Worm (Caenorhabditis elegans) whole organism, dauer: Measurements from ENCODE around the gene clh-1.

Source experiments
- unc-62 ChIP-seq: sonication (generic microtip); optimal IDR thresholded peaks from 2 replicates; lab custom pipeline; 2017; ENCODE audit warnings: missing biosample characterization, missing genetic modification reagents, missing genetic modification characterization

The clh-1 gene

ce11 chrII:11835208-11835607 is 21.1 kb downstream of the clh-1 start, which contains the start of gene T27D12.6:
T27D12.6 (plus strand) TSS chrII:11835508.
- TF ChIP-seq unc-62: no peak

ce11 chrII:11832475-11832874 is 23.8 kb downstream of the clh-1 start, which contains the start of gene clec-144:
clec-144 (minus strand) TSS chrII:11832575.
- no peak for TF ChIP-seq unc-62

- TF ChIP-seq unc-62: no peak
Measured at ce11 chrII:11830601-11831000, 25.7 kb downstream of the clh-1 start.

- no peak for TF ChIP-seq unc-62
Measured at ce11 chrII:11829920-11830319, 26.3 kb downstream of the clh-1 start, which contains the start of gene pes-5. pes-5 (minus strand) TSS chrII:11830020.

ce11 chrII:11823566-11824308 is 32.5 kb downstream of the clh-1 start, which contains the start of gene Y6D1A.1:
Y6D1A.1 (minus strand) TSS chrII:11823616.
- no peak for TF ChIP-seq unc-62

ce11 chrII:11819824-11820223 is 36.4 kb downstream of the clh-1 start, which contains the start of gene Y6D1A.2:
Y6D1A.2 (minus strand) TSS chrII:11819924.
- TF ChIP-seq unc-62: no peak

ce11 chrII:11816475-11816874 is 39.8 kb downstream of the clh-1 start, which contains the start of gene pap-3:
pap-3 (minus strand) TSS chrII:11816575.
- TF ChIP-seq unc-62: no peak

- TF ChIP-seq unc-62: no peak
Measured at ce11 chrII:11816014-11816413, 40.2 kb downstream of the clh-1 start.

- no peak for TF ChIP-seq unc-62
Measured at ce11 chrII:11813895-11814369, 42.3 kb downstream of the clh-1 start, which contains the start of gene F43G6.8. F43G6.8 (minus strand) TSS chrII:11814092.

ce11 chrII:11811241-11811640 is 45.0 kb downstream of the clh-1 start:
- no peak for TF ChIP-seq unc-62

ce11 chrII:11810436-11810835 is 45.8 kb downstream of the clh-1 start, which contains the start of gene F43G6.7:
F43G6.7 (plus strand) TSS chrII:11810790.
- no peak for TF ChIP-seq unc-62

ce11 chrII:11808979-11809378 is 47.3 kb downstream of the clh-1 start, which contains the start of gene F43G6.10:
F43G6.10 (plus strand) TSS chrII:11809349.
- TF ChIP-seq unc-62: no peak

ce11 chrII:11806256-11806655 is 50.0 kb downstream of the clh-1 start, which contains the start of gene jmjd-1.1:
jmjd-1.1 (plus strand) TSS chrII:11806556.
- no peak for TF ChIP-seq unc-62

- no peak for TF ChIP-seq unc-62
Measured at ce11 chrII:11802451-11802850, 53.8 kb downstream of the clh-1 start, which contains the start of gene F43G6.17. F43G6.17 (plus strand) TSS chrII:11802751.

- TF ChIP-seq unc-62: no peak
Measured at ce11 chrII:11798737-11799136, 57.5 kb downstream of the clh-1 start, which contains the start of gene hda-5. hda-5 (plus strand) TSS chrII:11799037.

ce11 chrII:11797194-11797593 is 59.1 kb downstream of the clh-1 start:
- no peak for TF ChIP-seq unc-62
